Worm (Caenorhabditis elegans) whole organism, midembryonic: ENCODE data around the gene wht-7.

ENCODE experiments used
- cog-1 ChIP-seq: sonication (generic microtip); optimal IDR thresholded peaks from 2 replicates; lab custom pipeline; 2016; ENCODE audit warnings: missing genetic modification characterization, missing compliant biosample characterization
- med-1 ChIP-seq: sonication (generic microtip); optimal IDR thresholded peaks from 2 replicates; lab custom pipeline; 2017; ENCODE audit warnings: missing genetic modification characterization, mild to moderate bottlenecking, missing compliant biosample characterization, antibody characterized with exemption, missing genetic modification reagents; ENCODE audit not compliant: insufficient read depth
- ztf-23 ChIP-seq: fragments of 200-800 bp; sonication (Bioruptor generic); IDR thresholded peaks from 2 replicates; pipeline ENCODE4 v1.3.6; 2022; ENCODE audit warnings: missing genetic modification reagents, missing genetic modification characterization, missing compliant biosample characterization

- TF ChIP-seq cog-1 (no peak), ztf-23 (no peak), med-1 (GFP tag; lab: Kevin White, UChicago) (no peak)
Measured at ce11 chrIII:6118320-6118719, 31.1 kb downstream of the wht-7 start, which contains the start of gene kin-18.
